Fruit fly (Drosophila melanogaster) whole organism, prepupa: ENCODE results near the gene GlnRS.

Experiments used
- Blimp-1 ChIP-seq: fragments of 200-800 bp; sonication (Bioruptor generic); optimal IDR thresholded peaks from 3 replicates; lab custom pipeline; 2017; ENCODE audit warnings: missing biosample characterization, missing genetic modification characterization, mild to moderate bottlenecking, moderate library complexity, missing genetic modification reagents
- CG10631 ChIP-seq: fragments of 200-800 bp; sonication (Bioruptor generic); optimal IDR thresholded peaks from 2 replicates; lab custom pipeline; 2016; ENCODE audit warnings: missing biosample characterization, missing genetic modification characterization
- CG11762 ChIP-seq: fragments of 200-800 bp; sonication (Bioruptor generic); optimal IDR thresholded peaks from 3 replicates; lab custom pipeline; 2016; ENCODE audit warnings: missing biosample characterization, missing genetic modification characterization; ENCODE audit not compliant: insufficient read depth
- CG11902 ChIP-seq: fragments of 200-800 bp; sonication (Bioruptor generic); optimal IDR thresholded peaks from 3 replicates; lab custom pipeline; 2016; ENCODE audit warnings: missing biosample characterization, missing genetic modification characterization
- CG3032 ChIP-seq: fragments of 200-800 bp; optimal IDR thresholded peaks from 2 replicates; lab custom pipeline; 2019; ENCODE audit warnings: missing biosample characterization, mild to moderate bottlenecking, missing genetic modification characterization, moderate library complexity
- CG31627 ChIP-seq: fragments of 200-800 bp; sonication (Bioruptor generic); optimal IDR thresholded peaks from 3 replicates; lab custom pipeline; 2016; ENCODE audit warnings: missing biosample characterization, missing genetic modification characterization
- CG32006 ChIP-seq: fragments of 200-800 bp; sonication (Bioruptor generic); optimal IDR thresholded peaks from 3 replicates; lab custom pipeline; 2017; ENCODE audit warnings: missing biosample characterization, mild to moderate bottlenecking, missing genetic modification characterization
- CG3919 ChIP-seq: fragments of 200-800 bp; sonication (Bioruptor generic); optimal IDR thresholded peaks from 3 replicates; lab custom pipeline; 2016; ENCODE audit warnings: missing biosample characterization, missing genetic modification characterization
- CG4318 ChIP-seq: fragments of 200-800 bp; sonication (Bioruptor generic); optimal IDR thresholded peaks from 3 replicates; lab custom pipeline; 2017; ENCODE audit warnings: missing biosample characterization, mild to moderate bottlenecking, missing genetic modification characterization
- CG6163 ChIP-seq: fragments of 200-800 bp; sonication (Bioruptor generic); IDR thresholded peaks from 3 replicates; pipeline ENCODE4 v1.3.6; 2022; ENCODE audit warnings: missing biosample characterization, missing genetic modification characterization
- CG6792 ChIP-seq: fragments of 200-800 bp; sonication (Bioruptor generic); optimal IDR thresholded peaks from 3 replicates; lab custom pipeline; 2016; ENCODE audit warnings: missing biosample characterization, missing genetic modification characterization
- CG6808 ChIP-seq: fragments of 200-800 bp; sonication (Bioruptor generic); optimal IDR thresholded peaks from 3 replicates; lab custom pipeline; 2017; ENCODE audit warnings: missing biosample characterization, missing genetic modification characterization, mild to moderate bottlenecking, moderate library complexity, missing genetic modification reagents
- CG6854 ChIP-seq: fragments of 200-800 bp; sonication (Bioruptor generic); optimal IDR thresholded peaks from 2 replicates; lab custom pipeline; 2017; ENCODE audit warnings: missing biosample characterization, mild to moderate bottlenecking, missing genetic modification characterization
- CG8119 ChIP-seq: fragments of 200-800 bp; sonication (Bioruptor generic); IDR thresholded peaks from 3 replicates; pipeline ENCODE4 v1.3.6; 2022; ENCODE audit warnings: missing biosample characterization, missing genetic modification characterization
- CG8319 ChIP-seq: fragments of 200-800 bp; sonication (Bioruptor generic); optimal IDR thresholded peaks from 3 replicates; lab custom pipeline; 2016; ENCODE audit warnings: missing biosample characterization, missing genetic modification characterization
- CG8632 ChIP-seq: fragments of 200-800 bp; sonication (Bioruptor generic); optimal IDR thresholded peaks from 3 replicates; lab custom pipeline; 2016; ENCODE audit warnings: missing biosample characterization, missing genetic modification characterization
- Eip78C ChIP-seq: fragments of 200-800 bp; sonication (Bioruptor generic); peaks from one replicate; lab custom pipeline; 2016; ENCODE audit warnings: missing biosample characterization, missing genetic modification characterization
- Eip93F ChIP-seq: fragments of 200-800 bp; sonication (Bioruptor generic); optimal IDR thresholded peaks from 2 replicates; lab custom pipeline; 2016; ENCODE audit warnings: missing biosample characterization, mild to moderate bottlenecking, missing genetic modification characterization
- Ets21C ChIP-seq: fragments of 200-800 bp; sonication (Bioruptor generic); optimal IDR thresholded peaks from 3 replicates; lab custom pipeline; 2016; ENCODE audit warnings: missing biosample characterization, missing genetic modification characterization
- Ets96B ChIP-seq: fragments of 200-800 bp; optimal IDR thresholded peaks from 2 replicates; lab custom pipeline; 2019; ENCODE audit warnings: missing biosample characterization, mild to moderate bottlenecking, missing genetic modification characterization, moderate library complexity
- Gug ChIP-seq: fragments of 200-800 bp; sonication (Bioruptor generic); IDR thresholded peaks from 2 replicates; pipeline ENCODE4 v1.3.6; 2022; ENCODE audit warnings: missing biosample characterization, missing genetic modification characterization
- Hr39 ChIP-seq: fragments of 200-800 bp; sonication (Bioruptor generic); optimal IDR thresholded peaks from 2 replicates; lab custom pipeline; 2016; ENCODE audit warnings: missing biosample characterization, missing genetic modification characterization
- Hr4 ChIP-seq: fragments of 200-800 bp; sonication (Bioruptor generic); optimal IDR thresholded peaks from 3 replicates; lab custom pipeline; 2016; ENCODE audit warnings: missing biosample characterization, missing genetic modification characterization
- OdsH ChIP-seq: fragments of 200-800 bp; sonication (Bioruptor generic); optimal IDR thresholded peaks from 3 replicates; lab custom pipeline; 2016; ENCODE audit warnings: missing biosample characterization, missing genetic modification characterization
- Smox ChIP-seq: fragments of 200-800 bp; sonication (Bioruptor generic); optimal IDR thresholded peaks from 3 replicates; lab custom pipeline; 2016; ENCODE audit warnings: missing biosample characterization, missing genetic modification characterization
- Sox14 ChIP-seq: fragments of 200-800 bp; sonication (Bioruptor generic); optimal IDR thresholded peaks from 3 replicates; lab custom pipeline; 2016; ENCODE audit warnings: missing biosample characterization, missing genetic modification characterization
- Sox15 ChIP-seq: fragments of 200-800 bp; sonication (Bioruptor generic); optimal IDR thresholded peaks from 3 replicates; lab custom pipeline; 2016; ENCODE audit warnings: missing biosample characterization, missing genetic modification characterization
- achi ChIP-seq: fragments of 200-800 bp; sonication (Bioruptor generic); optimal IDR thresholded peaks from 3 replicates; lab custom pipeline; 2016; ENCODE audit warnings: missing biosample characterization, missing genetic modification characterization
- acj6 ChIP-seq: fragments of 200-800 bp; sonication (Bioruptor generic); optimal IDR thresholded peaks from 3 replicates; lab custom pipeline; 2016; ENCODE audit warnings: missing biosample characterization, missing genetic modification characterization
- cyc ChIP-seq: fragments of 200-800 bp; sonication (Bioruptor generic); optimal IDR thresholded peaks from 3 replicates; lab custom pipeline; 2016; ENCODE audit warnings: missing biosample characterization, missing genetic modification characterization
- dac ChIP-seq: fragments of 200-800 bp; sonication (Bioruptor generic); optimal IDR thresholded peaks from 2 replicates; lab custom pipeline; 2017; ENCODE audit warnings: missing biosample characterization, mild to moderate bottlenecking, missing genetic modification characterization
- dsx ChIP-seq: fragments of 200-800 bp; optimal IDR thresholded peaks from 3 replicates; lab custom pipeline; 2019; ENCODE audit warnings: missing biosample characterization, mild to moderate bottlenecking, missing genetic modification characterization, moderate library complexity; ENCODE audit not compliant: poor library complexity, severe bottlenecking
- esn ChIP-seq: fragments of 200-800 bp; sonication (Bioruptor generic); optimal IDR thresholded peaks from 2 replicates; lab custom pipeline; 2016; ENCODE audit warnings: missing biosample characterization, mild to moderate bottlenecking, missing genetic modification characterization, moderate library complexity
- fd59A ChIP-seq: fragments of 200-800 bp; sonication (Bioruptor generic); optimal IDR thresholded peaks from 2 replicates; lab custom pipeline; 2017; ENCODE audit warnings: missing biosample characterization, mild to moderate bottlenecking, missing genetic modification characterization, missing genetic modification reagents
- fd85E ChIP-seq: fragments of 200-800 bp; sonication (Bioruptor generic); optimal IDR thresholded peaks from 3 replicates; lab custom pipeline; 2016; ENCODE audit warnings: missing biosample characterization, missing genetic modification characterization
- lz ChIP-seq: fragments of 200-800 bp; sonication (Bioruptor generic); optimal IDR thresholded peaks from 3 replicates; lab custom pipeline; 2016; ENCODE audit warnings: missing biosample characterization, missing genetic modification characterization
- net ChIP-seq: fragments of 200-800 bp; sonication (Bioruptor generic); optimal IDR thresholded peaks from 3 replicates; lab custom pipeline; 2016; ENCODE audit warnings: missing biosample characterization, missing genetic modification characterization
- salr ChIP-seq, 2 experiments: fragments of 200-800 bp; sonication (Bioruptor generic); optimal IDR thresholded peaks; 3 replicates each; lab custom pipeline; 2016 to 2018; ENCODE audit warnings: missing biosample characterization in 2 of 2, missing genetic modification characterization in 2 of 2, mild to moderate bottlenecking in 1 of 2
- spab ChIP-seq: fragments of 200-800 bp; sonication (Bioruptor generic); optimal IDR thresholded peaks from 2 replicates; lab custom pipeline; 2017; ENCODE audit warnings: missing biosample characterization, mild to moderate bottlenecking, missing genetic modification characterization, missing genetic modification reagents
- svp ChIP-seq: fragments of 200-800 bp; sonication (Bioruptor generic); peaks from one replicate; lab custom pipeline; 2016; ENCODE audit warnings: missing biosample characterization, missing genetic modification characterization
- topi ChIP-seq: fragments of 200-800 bp; sonication (Bioruptor generic); optimal IDR thresholded peaks from 3 replicates; lab custom pipeline; 2016; ENCODE audit warnings: missing biosample characterization, missing genetic modification characterization

Gene GlnRS

DNA sequence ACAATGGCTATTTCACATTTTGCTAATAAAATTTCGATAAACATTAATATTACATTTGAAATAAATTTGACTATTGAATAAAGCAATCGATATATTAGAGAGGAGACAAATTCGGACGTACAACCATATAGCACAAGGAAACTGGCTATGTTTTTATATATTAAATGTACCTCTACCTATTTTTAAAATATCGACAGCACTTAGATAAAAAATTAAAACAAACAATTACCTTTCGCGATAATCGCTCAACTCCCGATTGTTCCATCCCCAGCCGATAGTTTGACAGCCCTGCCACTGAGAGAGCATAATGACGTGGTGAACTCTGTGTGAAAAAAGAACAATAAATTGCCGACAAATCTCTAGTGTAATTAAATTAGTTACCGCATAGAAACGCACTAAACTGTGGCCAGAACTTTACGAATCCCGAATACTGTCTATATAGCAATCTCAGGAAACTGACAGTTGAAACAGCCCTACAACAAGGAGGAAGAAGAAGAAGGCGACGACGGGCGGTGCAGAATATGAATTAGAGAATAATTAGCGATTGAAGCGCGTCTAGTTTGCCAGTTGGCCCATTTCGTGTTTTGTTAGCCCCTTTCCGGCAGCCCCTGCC, 6.8 kb downstream of the GlnRS start, which contains the start of gene CG11857 (continued):
- TF ChIP-seq lz (GFP tag; lab: Kevin White, UChicago) (peak; percentile 98), fd85E (GFP tag; lab: Kevin White, UChicago) (no peak), Ets21C (peak; percentile 97), CG31627 (GFP tag; lab: Kevin White, UChicago) (peak; percentile 98), CG6854 (peak; percentile 76), Smox (GFP tag; lab: Kevin White, UChicago) (peak; percentile 97), Eip78C (GFP tag; lab: Kevin White, UChicago) (peak; percentile 98), CG6808 (GFP tag; lab: Kevin White, UChicago) (no peak), CG6792 (GFP tag; lab: Kevin White, UChicago) (peak; percentile 94)
- TF ChIP-seq, all 60 proteins: peak for 52

DNA sequence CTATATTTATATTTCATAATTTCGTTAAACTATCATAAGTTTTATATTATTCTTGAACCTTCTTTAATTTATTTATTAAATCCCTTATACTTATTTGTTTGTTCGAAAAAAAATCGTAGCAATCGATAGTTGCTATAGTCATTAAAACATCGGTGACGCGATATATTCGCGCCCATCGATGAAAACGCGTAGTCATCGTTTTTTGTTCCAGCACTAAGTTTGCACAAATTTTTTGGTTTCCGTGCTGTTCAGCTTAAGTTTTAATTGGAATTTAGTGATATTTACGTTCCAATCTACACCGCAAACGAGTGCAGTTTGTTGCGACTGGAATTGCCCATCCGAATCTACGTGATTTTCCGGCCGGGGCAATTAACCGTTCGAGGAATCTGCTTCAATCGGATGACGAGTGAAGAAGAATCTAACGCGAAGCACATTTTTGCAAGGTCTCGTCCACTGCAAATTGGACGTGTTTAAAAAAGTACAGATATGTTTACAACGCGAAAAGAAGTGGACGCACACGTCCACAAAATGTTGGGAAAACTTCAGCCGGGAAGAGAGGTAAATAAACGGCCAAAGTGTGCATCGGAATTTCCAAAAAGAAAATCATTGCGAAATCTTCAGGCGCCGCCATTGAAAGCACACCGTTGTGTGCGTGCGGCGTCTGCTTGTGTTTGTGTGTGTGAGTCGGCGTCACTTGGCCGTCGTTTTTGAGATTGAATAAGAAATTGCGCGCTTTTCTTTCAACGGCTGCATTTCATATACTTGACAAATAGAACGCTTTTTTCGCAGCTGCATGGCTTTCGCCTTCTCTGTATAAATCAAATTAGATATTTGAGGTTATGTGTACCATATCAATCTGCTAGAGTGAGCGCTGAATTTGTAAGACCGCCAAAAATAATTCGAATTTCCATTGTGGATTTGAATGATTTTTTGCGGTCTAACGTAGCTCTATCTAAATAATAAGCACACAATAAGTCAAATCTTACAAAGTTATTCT, 16.1 kb downstream of the GlnRS start, which contains the start of gene Nup358:
Nup358 (plus strand) TSS at position 204 of the 997 bp plus-strand sequence.
- TF ChIP-seq Sox15 (GFP tag; lab: Kevin White, UChicago) (no peak), CG10631 (GFP tag; lab: Kevin White, UChicago) (no peak), Sox14 (GFP tag; lab: Kevin White, UChicago) (no peak), CG3032 (tag; lab: Kevin White, UChicago) (no peak), CG6792 (GFP tag; lab: Kevin White, UChicago) (no peak), CG31627 (GFP tag; lab: Kevin White, UChicago) (peak; percentile 4), CG11902 (no peak), dsx (no peak), salr (GFP tag; optimal IDR thresholded peaks at IDR 0.05; lab: Kevin White, UChicago) (no peak), topi (GFP tag; lab: Kevin White, UChicago) (no peak), CG4318 (GFP tag; lab: Kevin White, UChicago) (no peak), CG11762 (GFP tag; lab: Kevin White, UChicago) (no peak), net (GFP tag; lab: Kevin White, UChicago) (no peak), esn (peak; percentile 37), OdsH (GFP tag; lab: Kevin White, UChicago) (no peak), CG32006 (GFP tag; lab: Kevin White, UChicago) (no peak), CG3919 (GFP tag; lab: Kevin White, UChicago) (no peak)

DNA sequence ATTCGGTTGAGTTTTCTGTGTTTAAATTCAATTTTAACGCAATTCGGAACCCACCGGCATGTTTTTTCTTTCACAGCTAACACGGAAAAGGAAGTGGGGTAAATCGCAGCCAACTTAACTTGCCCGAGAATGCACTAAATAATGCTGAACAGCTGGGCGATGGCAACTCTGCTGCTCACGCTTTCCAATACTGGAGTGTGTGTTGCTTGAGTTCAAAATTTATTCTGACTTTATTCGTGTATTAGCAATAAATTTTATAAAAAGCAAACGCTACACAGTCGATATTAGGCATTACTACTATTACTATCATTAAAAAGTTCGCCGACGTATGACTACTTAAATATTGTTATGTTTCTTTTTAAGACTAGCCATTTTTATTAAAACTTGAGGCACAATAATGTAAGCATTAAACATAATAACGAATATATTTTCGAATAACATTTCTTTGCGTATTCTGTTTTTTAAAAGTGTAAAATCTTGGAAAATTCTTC, 18.1 kb downstream of the GlnRS start, which contains the start of the genes RpS27 and Nup37:
RpS27 (minus strand) TSS at position 136 of the 491 bp plus-strand sequence.
Nup37 (plus strand) TSS at position 280 of the 491 bp plus-strand sequence.
- TF ChIP-seq Hr39 (GFP tag; lab: Kevin White, UChicago) (peak; percentile 97), CG4318 (GFP tag; lab: Kevin White, UChicago) (no peak), net (GFP tag; lab: Kevin White, UChicago) (peak; percentile 96), OdsH (GFP tag; lab: Kevin White, UChicago) (peak; percentile 92), Eip93F (GFP tag; lab: Kevin White, UChicago) (no peak), CG6808 (GFP tag; lab: Kevin White, UChicago) (peak; percentile 90), acj6 (peak; percentile 92), CG8119 (GFP tag; lab: Robert Waterston, UW) (peak; percentile 57; the same call in 2 of the 3 replicates), lz (GFP tag; lab: Kevin White, UChicago) (peak; percentile 98), spab (peak; percentile 76), Blimp-1 (GFP tag; lab: Kevin White, UChicago) (peak; percentile 90), salr (GFP tag; optimal IDR thresholded peaks at IDR 0.05; lab: Kevin White, UChicago) (peak in 1 of 2 experiments; percentile 98), Gug (GFP tag; lab: Robert Waterston, UW) (peak; percentile 77), svp (no peak), achi (GFP tag; lab: Kevin White, UChicago) (peak; percentile 93), esn (peak; percentile 98), cyc (GFP tag; lab: Kevin White, UChicago) (peak; percentile 98), CG32006 (GFP tag; lab: Kevin White, UChicago) (peak; percentile 75), Sox14 (GFP tag; lab: Kevin White, UChicago) (peak; percentile 91), CG3919 (GFP tag; lab: Kevin White, UChicago) (peak; percentile 98), fd59A (GFP tag; lab: Kevin White, UChicago) (peak; percentile 90), dac (GFP tag; lab: Kevin White, UChicago) (peak; percentile 91), Sox15 (GFP tag; lab: Kevin White, UChicago) (peak; percentile 92), topi (GFP tag; lab: Kevin White, UChicago) (peak; percentile 95), CG8632 (GFP tag; lab: Kevin White, UChicago) (peak; percentile 89), CG8319 (GFP tag; lab: Kevin White, UChicago) (peak; percentile 95), Ets96B (tag; lab: Kevin White, UChicago) (peak; percentile 70), Hr4 (GFP tag; lab: Kevin White, UChicago) (no peak), CG6163 (GFP tag; lab: Robert Waterston, UW) (peak; percentile 96)
